Fruit fly (Drosophila melanogaster) S2 (cell line): ENCODE measurements around the gene nab.

ENCODE experiments used
- CG8478 ChIP-seq: fragments of >200 bp; optimal IDR thresholded peaks from 2 replicates; lab custom pipeline; 2018
- CTCF ChIP-seq, 2 experiments: fragments of >200 bp; optimal IDR thresholded peaks; 2 replicates each; lab custom pipeline; 2018

- TF ChIP-seq CTCF (optimal IDR thresholded peaks at IDR 0.05; lab: Kevin White, UChicago) (no peak), CG8478 (lab: Kevin White, UChicago) (no peak)
Measured at dm6 chr3L:4209078-4209477, 48.3 kb upstream of the nab start, which contains the start of gene Cpr64Aa.
